Fruit fly (Drosophila melanogaster): ENCODE results near the gene Ldaf1.

DNA sequence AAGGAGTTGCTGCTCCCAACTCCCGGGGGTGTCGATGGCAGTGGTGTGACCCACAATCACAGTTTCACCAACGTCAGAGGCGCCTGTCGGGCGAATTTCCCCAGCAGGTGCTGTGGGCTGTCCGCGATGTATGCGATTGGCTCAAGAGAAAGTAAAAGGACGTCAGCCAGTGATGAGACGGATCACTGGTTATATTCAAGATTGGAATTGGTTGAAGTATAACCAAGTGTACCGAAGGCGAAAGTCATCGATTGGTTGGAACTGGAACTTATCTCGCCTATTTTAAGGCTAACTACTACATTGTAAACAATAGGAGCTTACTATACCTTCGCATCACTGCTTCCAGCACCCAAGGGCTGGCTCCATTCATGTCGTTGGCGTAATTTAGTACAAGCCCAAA, 1.4 kb upstream of the Ldaf1 start, which contains the start of gene CG32801:
- TF ChIP-seq eg (GFP tag; IDR thresholded peaks at IDR 0.05) (no peak), Sox14 (GFP tag; optimal IDR thresholded peaks at IDR 0.05) (no peak), Hr39 (GFP tag; optimal IDR thresholded peaks at IDR 0.05) (no peak), svp (GFP tag) (no peak), salr (GFP tag; optimal IDR thresholded peaks at IDR 0.05) (no peak), CG8632 (GFP tag; optimal IDR thresholded peaks at IDR 0.05) (no peak), pdm3 (GFP tag; optimal IDR thresholded peaks at IDR 0.05) (no peak), CG6163 (GFP tag; IDR thresholded peaks at IDR 0.05) (no peak), CG10631 (GFP tag; optimal IDR thresholded peaks at IDR 0.05) (no peak), CG6854 (GFP tag; optimal IDR thresholded peaks at IDR 0.05) (no peak)
